Worm (Caenorhabditis elegans): Measurements from ENCODE around the gene F11A5.9.

- TF ChIP-seq him-1 (tag; optimal IDR thresholded peaks at IDR 0.05): no peak
- TF ChIP-seq W03F9.2 (tag; optimal IDR thresholded peaks at IDR 0.05): no peak
- TF ChIP-seq dao-5 (tag; optimal IDR thresholded peaks at IDR 0.05): no peak
Measured at ce11 chrV:16256395-16256794, 41.7 kb downstream of the F11A5.9 start, which contains the start of gene bgnt-1.3.
